Fruit fly (Drosophila melanogaster) whole organism, embryonic: Measurements from ENCODE around the gene witty.
A peak's percentile ranks its signal among the peaks of the same experiment; 100 is the strongest.

Source experiments
- ATbp ChIP-seq: fragments of 200-800 bp; sonication (Bioruptor generic); optimal IDR thresholded peaks from 2 replicates; lab custom pipeline; 2017; ENCODE audit warnings: missing biosample characterization, mild to moderate bottlenecking, missing genetic modification characterization, missing genetic modification reagents
- Bgb ChIP-seq: fragments of 200-800 bp; sonication (Bioruptor generic); IDR thresholded peaks from 2 replicates; pipeline ENCODE4 v1.3.6; 2022; ENCODE audit warnings: missing biosample characterization, missing genetic modification characterization; ENCODE audit not compliant: partially characterized antibody
- BtbVII ChIP-seq: fragments of 200-800 bp; sonication (Bioruptor generic); optimal IDR thresholded peaks from 3 replicates; lab custom pipeline; 2017; ENCODE audit warnings: missing biosample characterization, mild to moderate bottlenecking, missing genetic modification characterization
- CG10321 ChIP-seq: fragments of 200-800 bp; sonication (Bioruptor generic); IDR thresholded peaks from 2 replicates; pipeline ENCODE4 v1.3.6; 2022; ENCODE audit warnings: missing biosample characterization, missing genetic modification characterization
- CG11696 ChIP-seq: fragments of 200-800 bp; sonication (Bioruptor generic); IDR thresholded peaks from 2 replicates; pipeline ENCODE4 v1.3.6; 2022; ENCODE audit warnings: missing biosample characterization, missing genetic modification characterization
- CG11723 ChIP-seq: fragments of 200-800 bp; sonication (Bioruptor generic); optimal IDR thresholded peaks from 2 replicates; lab custom pipeline; 2017; ENCODE audit warnings: missing biosample characterization, mild to moderate bottlenecking, missing genetic modification characterization
- CG12071 ChIP-seq: fragments of 200-800 bp; sonication (Bioruptor generic); optimal IDR thresholded peaks from 3 replicates; lab custom pipeline; 2018; ENCODE audit warnings: missing biosample characterization, mild to moderate bottlenecking, missing genetic modification characterization
- CG14014 ChIP-seq: fragments of 200-800 bp; sonication (Bioruptor generic); IDR thresholded peaks from 2 replicates; pipeline ENCODE4 v1.3.6; 2022; ENCODE audit warnings: missing biosample characterization, missing genetic modification characterization
- CG14710 ChIP-seq: fragments of 200-800 bp; sonication (Bioruptor generic); optimal IDR thresholded peaks from 3 replicates; lab custom pipeline; 2019; ENCODE audit warnings: missing biosample characterization, mild to moderate bottlenecking, missing genetic modification characterization, moderate library complexity
- CG1602 ChIP-seq: fragments of 200-800 bp; sonication (Bioruptor generic); optimal IDR thresholded peaks from 3 replicates; lab custom pipeline; 2016; ENCODE audit warnings: missing biosample characterization, missing genetic modification characterization
- CG1647 ChIP-seq: fragments of 200-800 bp; sonication (Bioruptor generic); optimal IDR thresholded peaks from 3 replicates; lab custom pipeline; 2016; ENCODE audit warnings: missing biosample characterization, missing genetic modification characterization
- CG17612 ChIP-seq: fragments of 200-800 bp; sonication (Bioruptor generic); IDR thresholded peaks from 2 replicates; pipeline ENCODE4 v1.3.6; 2022; ENCODE audit warnings: missing biosample characterization, missing genetic modification characterization
- CG18764 ChIP-seq: fragments of 200-800 bp; sonication (Bioruptor generic); optimal IDR thresholded peaks from 3 replicates; lab custom pipeline; 2016; ENCODE audit warnings: missing biosample characterization, missing genetic modification characterization
- CG42726 ChIP-seq: fragments of 200-800 bp; sonication (Bioruptor generic); IDR thresholded peaks from 2 replicates; pipeline ENCODE4 v1.3.6; 2022; ENCODE audit warnings: missing biosample characterization, missing genetic modification characterization; ENCODE audit not compliant: partially characterized antibody
- CG6854 ChIP-seq: fragments of 200-800 bp; sonication (Bioruptor generic); optimal IDR thresholded peaks from 3 replicates; lab custom pipeline; 2017; ENCODE audit warnings: missing biosample characterization, mild to moderate bottlenecking, missing genetic modification characterization
- CG8089 ChIP-seq: fragments of 200-800 bp; sonication (Bioruptor generic); optimal IDR thresholded peaks from 3 replicates; lab custom pipeline; 2016; ENCODE audit warnings: missing biosample characterization, missing genetic modification characterization
- CG8944 ChIP-seq: fragments of 200-800 bp; sonication (Bioruptor generic); optimal IDR thresholded peaks from 3 replicates; lab custom pipeline; 2016; ENCODE audit warnings: missing biosample characterization, missing genetic modification characterization
- CG9215 ChIP-seq: fragments of 200-800 bp; sonication (Bioruptor generic); IDR thresholded peaks from 2 replicates; pipeline ENCODE4 v1.3.6; 2022; ENCODE audit warnings: missing biosample characterization, missing genetic modification characterization
- CG9437 ChIP-seq: fragments of 200-800 bp; sonication (Bioruptor generic); optimal IDR thresholded peaks from 2 replicates; lab custom pipeline; 2018; ENCODE audit warnings: missing biosample characterization, mild to moderate bottlenecking, missing genetic modification characterization
- Ets97D ChIP-seq: fragments of 200-800 bp; sonication (Bioruptor generic); optimal IDR thresholded peaks from 3 replicates; lab custom pipeline; 2016; ENCODE audit warnings: missing biosample characterization, missing genetic modification characterization
- Gsc ChIP-seq: fragments of 200-800 bp; sonication (Bioruptor generic); IDR thresholded peaks from 2 replicates; pipeline ENCODE4 v1.3.6; 2022; ENCODE audit warnings: missing biosample characterization, missing genetic modification characterization
- H15 ChIP-seq: fragments of 200-800 bp; sonication (Bioruptor generic); IDR thresholded peaks from 3 replicates; pipeline ENCODE4 v1.3.6; 2022; ENCODE audit warnings: missing biosample characterization, missing genetic modification characterization
- HHEX ChIP-seq: fragments of 200-800 bp; sonication (Bioruptor generic); optimal IDR thresholded peaks from 3 replicates; lab custom pipeline; 2017; ENCODE audit warnings: missing biosample characterization, mild to moderate bottlenecking, missing genetic modification characterization, missing genetic modification reagents
- HLH3B ChIP-seq: fragments of 200-800 bp; sonication (Bioruptor generic); IDR thresholded peaks from 2 replicates; pipeline ENCODE4 v1.3.6; 2022; ENCODE audit warnings: missing biosample characterization, missing genetic modification characterization
- Hmr ChIP-seq: fragments of 200-800 bp; sonication (Bioruptor generic); optimal IDR thresholded peaks from 3 replicates; lab custom pipeline; 2017; ENCODE audit warnings: mild to moderate bottlenecking, missing biosample characterization, missing genetic modification reagents, missing genetic modification characterization
- Hmx ChIP-seq: fragments of 200-800 bp; sonication (Bioruptor generic); optimal IDR thresholded peaks from 2 replicates; lab custom pipeline; 2016; ENCODE audit warnings: missing biosample characterization, missing genetic modification characterization
- Hr78 ChIP-seq, 2 experiments: fragments of 200-800 bp in 1 of 2; fragments of >200 bp in 1 of 2; sonication (Bioruptor generic) in 1 of 2; optimal IDR thresholded peaks; 2 replicates each; lab custom pipeline; 2017 to 2019; ENCODE audit warnings: missing biosample characterization in 2 of 2, missing genetic modification characterization in 2 of 2, mild to moderate bottlenecking in 1 of 2, moderate library complexity in 1 of 2
- Kr ChIP-seq: fragments of 200-800 bp; sonication (Bioruptor generic); optimal IDR thresholded peaks from 2 replicates; lab custom pipeline; 2017; ENCODE audit warnings: missing biosample characterization, mild to moderate bottlenecking, missing genetic modification characterization
- MESR4 ChIP-seq: fragments of 200-800 bp; sonication (Bioruptor generic); optimal IDR thresholded peaks from 2 replicates; lab custom pipeline; 2018; ENCODE audit warnings: missing biosample characterization, mild to moderate bottlenecking, missing genetic modification characterization, moderate library complexity
- MTF-1 ChIP-seq: fragments of 200-800 bp; sonication (Bioruptor generic); optimal IDR thresholded peaks from 2 replicates; lab custom pipeline; 2018; ENCODE audit warnings: missing biosample characterization, mild to moderate bottlenecking, missing genetic modification characterization, borderline replicate concordance
- Optix ChIP-seq: fragments of 200-800 bp; sonication (Bioruptor generic); IDR thresholded peaks from 3 replicates; pipeline ENCODE4 v1.3.6; 2022; ENCODE audit warnings: missing biosample characterization, missing genetic modification characterization
- Sox102F ChIP-seq: fragments of 200-800 bp; sonication (Bioruptor generic); optimal IDR thresholded peaks from 2 replicates; lab custom pipeline; 2018; ENCODE audit warnings: missing biosample characterization, mild to moderate bottlenecking, missing genetic modification characterization, moderate library complexity
- Trl ChIP-seq, 3 experiments: fragments of >200 bp in 2 of 3; fragments of 200-800 bp in 1 of 3; sonication (Bioruptor generic) in 1 of 3; optimal IDR thresholded peaks; 2 replicates in 1 of 3; 3 replicates in 2 of 3; lab custom pipeline; 2016 to 2017; ENCODE audit warnings: missing biosample characterization in 1 of 3, missing genetic modification characterization in 1 of 3
- Xrp1 ChIP-seq: fragments of 200-800 bp; sonication (Bioruptor generic); IDR thresholded peaks from 2 replicates; pipeline ENCODE4 v1.3.6; 2022; ENCODE audit warnings: missing biosample characterization, missing genetic modification characterization
- al ChIP-seq: fragments of 200-800 bp; sonication (Bioruptor generic); IDR thresholded peaks from 2 replicates; pipeline ENCODE4 v1.3.6; 2022; ENCODE audit warnings: missing biosample characterization, missing genetic modification characterization
- aop ChIP-seq: fragments of 200-800 bp; sonication (Bioruptor generic); IDR thresholded peaks from 2 replicates; pipeline ENCODE4 v1.3.6; 2022; ENCODE audit warnings: missing biosample characterization, missing genetic modification characterization
- gsb ChIP-seq: fragments of 200-800 bp; sonication (Bioruptor generic); IDR thresholded peaks from 2 replicates; pipeline ENCODE4 v1.3.6; 2022; ENCODE audit warnings: missing biosample characterization, missing genetic modification characterization
- run ChIP-seq: fragments of 200-800 bp; sonication (Bioruptor generic); optimal IDR thresholded peaks from 3 replicates; lab custom pipeline; 2018; ENCODE audit warnings: missing biosample characterization, mild to moderate bottlenecking, missing genetic modification characterization
- tll ChIP-seq, 2 experiments: fragments of 200-800 bp in 1 of 2; fragments of >200 bp in 1 of 2; sonication (Bioruptor generic) in 1 of 2; optimal IDR thresholded peaks; 2 replicates each; lab custom pipeline; 2017 to 2019; ENCODE audit warnings: missing biosample characterization in 2 of 2, missing genetic modification characterization in 2 of 2, mild to moderate bottlenecking in 1 of 2, moderate library complexity in 1 of 2
- unpg ChIP-seq: fragments of 200-800 bp; sonication (Bioruptor generic); optimal IDR thresholded peaks from 3 replicates; lab custom pipeline; 2018; ENCODE audit warnings: missing biosample characterization, mild to moderate bottlenecking, missing genetic modification characterization, moderate library complexity
- vnd ChIP-seq: fragments of 200-800 bp; sonication (Bioruptor generic); IDR thresholded peaks from 3 replicates; pipeline ENCODE4 v1.3.6; 2022; ENCODE audit warnings: missing biosample characterization, missing genetic modification characterization; ENCODE audit not compliant: partially characterized antibody

The witty gene

DNA sequence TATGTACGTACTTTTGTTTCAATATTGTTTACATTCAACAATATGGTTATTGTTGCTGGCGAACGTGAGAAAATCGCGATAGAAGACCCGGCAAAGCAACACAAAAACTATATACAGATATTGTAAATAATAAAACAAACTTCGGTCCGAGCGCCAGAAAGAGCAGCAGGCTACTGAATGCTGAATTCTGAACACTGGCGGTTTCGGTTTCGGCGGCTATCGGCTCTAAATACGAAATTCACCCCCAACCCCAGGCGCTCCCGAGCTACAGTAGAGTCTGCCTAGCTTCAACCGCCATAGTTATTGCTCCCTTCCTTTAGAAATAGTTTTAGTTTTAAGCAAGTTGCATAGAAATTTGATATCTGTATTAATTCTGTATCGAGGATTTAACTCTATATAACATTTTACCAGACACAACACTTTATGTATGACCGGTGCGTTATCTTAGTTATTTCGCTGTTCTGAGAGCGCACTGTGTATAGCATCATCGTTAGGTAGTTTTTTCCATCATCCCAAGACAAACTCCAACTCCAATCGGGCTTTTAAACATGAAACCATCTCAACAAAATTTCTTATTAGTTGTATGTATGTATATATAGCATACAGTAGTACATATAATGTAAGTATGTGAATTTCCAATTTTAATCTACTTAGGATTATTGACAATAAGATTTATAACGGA lies 24.3 kb downstream of the witty start, which contains the start of gene CG7627 (continued):
- TF ChIP-seq Sox102F (GFP tag; lab: Kevin White, UChicago) (peak; percentile 56), CG1647 (GFP tag; lab: Kevin White, UChicago) (peak; percentile 46), unpg (GFP tag; lab: Kevin White, UChicago) (peak; percentile 70), CG42726 (GFP tag; lab: Robert Waterston, UW) (0 out of 2 replicates have a peak, but pooled peaks have one; percentile 42), CG14710 (tag; lab: Kevin White, UChicago) (peak; percentile 51), Kr (GFP tag; lab: Kevin White, UChicago) (no peak), CG1602 (GFP tag; lab: Kevin White, UChicago) (peak; percentile 23), CG17612 (GFP tag; lab: Robert Waterston, UW) (no peak), CG18764 (GFP tag; lab: Kevin White, UChicago) (no peak), gsb (GFP tag; lab: Robert Waterston, UW) (peak; percentile 43; the same call in 1 of the 2 replicates), CG11723 (GFP tag; lab: Kevin White, UChicago) (peak; percentile 50), Trl (optimal IDR thresholded peaks at IDR 0.05; lab: Kevin White, UChicago) (no peak), Trl (GFP tag; optimal IDR thresholded peaks at IDR 0.05; lab: Kevin White, UChicago) (peak; percentile 71), Bgb (GFP tag; lab: Robert Waterston, UW) (peak; percentile 38; the same call in 1 of the 2 replicates), CG11696 (GFP tag; lab: Robert Waterston, UW) (0 out of 2 replicates have a peak, but pooled peaks have one; percentile 34), aop (GFP tag; lab: Robert Waterston, UW) (no peak), HLH3B (GFP tag; lab: Robert Waterston, UW) (peak; percentile 81), Gsc (GFP tag; lab: Robert Waterston, UW) (no peak), CG14014 (GFP tag; lab: Robert Waterston, UW) (peak; percentile 71), MTF-1 (GFP tag; lab: Kevin White, UChicago) (peak; percentile 29), CG12071 (GFP tag; lab: Kevin White, UChicago) (peak; percentile 32), HHEX (GFP tag; lab: Kevin White, UChicago) (peak; percentile 80), CG8089 (GFP tag; lab: Kevin White, UChicago) (peak; percentile 62), vnd (GFP tag; lab: Robert Waterston, UW) (no peak), Ets97D (GFP tag; lab: Kevin White, UChicago) (peak; percentile 42), H15 (GFP tag; lab: Robert Waterston, UW) (no peak; the same call in 2 of the 3 replicates), CG6854 (GFP tag; lab: Kevin White, UChicago) (peak; percentile 60), Hr78 (GFP tag; optimal IDR thresholded peaks at IDR 0.05; lab: Kevin White, UChicago) (peak in 1 of 2 experiments; percentile 15), MESR4 (GFP tag; lab: Kevin White, UChicago) (no peak), CG9437 (GFP tag; lab: Kevin White, UChicago) (peak; percentile 67), run (tag; lab: Kevin White, UChicago) (peak; percentile 35), CG9215 (peak; percentile 69), al (GFP tag; lab: Robert Waterston, UW) (peak; percentile 75), tll (GFP tag; optimal IDR thresholded peaks at IDR 0.05; lab: Kevin White, UChicago) (no peak), Hmx (GFP tag; lab: Kevin White, UChicago) (peak; percentile 20), Optix (GFP tag; lab: Robert Waterston, UW) (peak; percentile 64; the same call in 1 of the 3 replicates), CG10321 (GFP tag; lab: Robert Waterston, UW) (no peak), CG8944 (GFP tag; lab: Kevin White, UChicago) (peak; percentile 75), ATbp (peak; percentile 68), Xrp1 (GFP tag; lab: Robert Waterston, UW) (peak; percentile 83), Hmr (GFP tag; lab: Kevin White, UChicago) (peak; percentile 84), BtbVII (GFP tag; lab: Kevin White, UChicago) (peak; percentile 82)
